Worm (Caenorhabditis elegans): ENCODE data around the gene srd-45.

The srd-45 gene

ce11 chrX:12288254-12288653 lies 40.5 kb upstream of the srd-45 start, which contains the start of gene C04B4.5:
Gene C04B4.5 (minus strand): TSS chrX:12288354.
- no peak for TF ChIP-seq R02D3.7 (tag; optimal IDR thresholded peaks at IDR 0.05)
- no peak for TF ChIP-seq nhr-129 (tag; optimal IDR thresholded peaks at IDR 0.05)
- no peak for TF ChIP-seq ztf-4 (tag; optimal IDR thresholded peaks at IDR 0.05)
- TF ChIP-seq lin-39 (tag; optimal IDR thresholded peaks at IDR 0.05) = no peak
- TF ChIP-seq peb-1 (tag; optimal IDR thresholded peaks at IDR 0.05) = no peak
- TF ChIP-seq lsy-2 (tag; optimal IDR thresholded peaks at IDR 0.05) = no peak
- TF ChIP-seq mdl-1 (tag; optimal IDR thresholded peaks at IDR 0.05) = no peak
- no peak for TF ChIP-seq lin-11 (tag; optimal IDR thresholded peaks at IDR 0.05)
- TF ChIP-seq Y55F3AM.14 (GFP tag; optimal IDR thresholded peaks at IDR 0.05) = no peak
- no peak for TF ChIP-seq mbf-1 (tag; optimal IDR thresholded peaks at IDR 0.05)

ce11 chrX:12290539-12290938 lies 38.2 kb upstream of the srd-45 start, which contains the start of gene C04B4.4:
Gene C04B4.4 (plus strand): TSS chrX:12290839.
- no peak for TF ChIP-seq snpc-4 (tag; optimal IDR thresholded peaks at IDR 0.05)
- no peak for TF ChIP-seq crh-2 (tag; optimal IDR thresholded peaks at IDR 0.05)
- TF ChIP-seq nhr-10 (tag; optimal IDR thresholded peaks at IDR 0.05) = no peak
- no peak for TF ChIP-seq Y55F3AM.14 (GFP tag; optimal IDR thresholded peaks at IDR 0.05)
- TF ChIP-seq sma-9 (GFP tag; optimal IDR thresholded peaks at IDR 0.05) = no peak
- TF ChIP-seq sma-9 (tag; optimal IDR thresholded peaks at IDR 0.05) = no peak
- no peak for TF ChIP-seq nhr-129 (tag; optimal IDR thresholded peaks at IDR 0.05)
- no peak for TF ChIP-seq ceh-16 (tag; optimal IDR thresholded peaks at IDR 0.05)
- TF ChIP-seq dmd-4 (tag; optimal IDR thresholded peaks at IDR 0.05) = no peak
- no peak for TF ChIP-seq nhr-6 (tag; optimal IDR thresholded peaks at IDR 0.05)
- no peak for TF ChIP-seq aly-2 (tag; optimal IDR thresholded peaks at IDR 0.05)
- TF ChIP-seq unc-62 (GFP tag; optimal IDR thresholded peaks at IDR 0.05) = no peak
- no peak for TF ChIP-seq mbf-1 (tag; optimal IDR thresholded peaks at IDR 0.05)

ce11 chrX:12294263-12294662 lies 34.5 kb upstream of the srd-45 start, which contains the start of gene W06D11.1:
Gene W06D11.1 (plus strand): TSS chrX:12294563.
- TF ChIP-seq elt-3 (tag; optimal IDR thresholded peaks at IDR 0.05) (no peak), mdl-1 (tag; optimal IDR thresholded peaks at IDR 0.05) (no peak), nhr-25 (tag; optimal IDR thresholded peaks at IDR 0.05) (no peak), unc-62 (GFP tag; optimal IDR thresholded peaks at IDR 0.05) (no peak), sma-9 (GFP tag; optimal IDR thresholded peaks at IDR 0.05) (no peak), sma-9 (tag; optimal IDR thresholded peaks at IDR 0.05) (no peak), lin-39 (tag; optimal IDR thresholded peaks at IDR 0.05) (no peak), Y55F3AM.14 (GFP tag; optimal IDR thresholded peaks at IDR 0.05) (no peak), zag-1 (tag; optimal IDR thresholded peaks at IDR 0.05) (no peak), aly-2 (tag; optimal IDR thresholded peaks at IDR 0.05) (no peak), fos-1 (tag; optimal IDR thresholded peaks at IDR 0.05) (no peak), alr-1 (tag; optimal IDR thresholded peaks at IDR 0.05) (no peak), mbf-1 (tag; optimal IDR thresholded peaks at IDR 0.05) (no peak), nhr-129 (tag; optimal IDR thresholded peaks at IDR 0.05) (no peak), unc-39 (tag; optimal IDR thresholded peaks at IDR 0.05) (no peak)

ce11 chrX:12296392-12296791 lies 32.4 kb upstream of the srd-45 start, which contains the start of gene W06D11.2:
Gene W06D11.2 (minus strand): TSS chrX:12296730.
- no peak for TF ChIP-seq C34F6.9 (tag; optimal IDR thresholded peaks at IDR 0.05)
- no peak for TF ChIP-seq gmeb-1 (tag; optimal IDR thresholded peaks at IDR 0.05)
- TF ChIP-seq elt-1 (tag; optimal IDR thresholded peaks at IDR 0.05) = no peak
- no peak for TF ChIP-seq nhr-10 (tag; optimal IDR thresholded peaks at IDR 0.05)
- no peak for TF ChIP-seq lin-13 (GFP tag; optimal IDR thresholded peaks at IDR 0.05)
- TF ChIP-seq ceh-82 (tag; optimal IDR thresholded peaks at IDR 0.05) = no peak
- no peak for TF ChIP-seq dmd-4 (tag; optimal IDR thresholded peaks at IDR 0.05)
- TF ChIP-seq ztf-11 (tag; optimal IDR thresholded peaks at IDR 0.05) = no peak
- no peak for TF ChIP-seq egl-27 (tag; optimal IDR thresholded peaks at IDR 0.05)
- TF ChIP-seq nhr-77 (tag; optimal IDR thresholded peaks at IDR 0.05) = no peak

- no peak for TF ChIP-seq mab-5 (tag; optimal IDR thresholded peaks at IDR 0.05)
- TF ChIP-seq nhr-237 (tag; optimal IDR thresholded peaks at IDR 0.05) = no peak
Observed at ce11 chrX:12298324-12298723, 30.5 kb upstream of the srd-45 start, which contains the start of gene W06D11.3. Gene W06D11.3 (plus strand): TSS chrX:12298683.
